Fruit fly (Drosophila melanogaster): ENCODE results near the gene CG13102.

Gene CG13102

DNA sequence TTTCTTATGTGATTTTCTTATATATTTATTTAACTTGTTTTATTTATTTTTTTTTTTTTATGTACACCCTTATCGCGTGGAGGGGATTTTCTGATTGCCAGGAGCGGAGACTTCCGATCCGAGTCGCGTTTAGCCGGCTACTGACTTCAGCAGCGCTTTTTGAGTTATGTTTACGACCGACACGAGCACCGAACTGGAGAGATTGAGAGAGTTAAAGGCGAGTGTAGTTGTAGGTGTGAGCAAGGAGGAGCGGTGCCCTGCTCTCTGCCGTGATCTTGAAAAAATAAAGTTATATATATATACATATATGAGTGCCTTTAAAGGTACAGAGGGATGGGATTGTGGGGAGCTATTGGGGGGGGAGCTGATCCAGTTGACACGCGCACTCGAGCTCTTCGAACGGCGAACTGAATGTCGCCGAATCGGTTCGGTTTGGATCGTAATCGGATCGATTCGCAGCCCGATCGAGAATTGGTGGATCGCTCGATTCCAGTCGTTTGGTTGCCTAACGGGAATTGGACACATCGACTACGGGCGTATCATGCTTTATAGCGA lies 22.9 kb upstream of the CG13102 start, which contains the start of gene rost:
Gene rost (minus strand): TSS at position 503 of the 555 bp plus-strand sequence.
- TF ChIP-seq Myc (optimal IDR thresholded peaks at IDR 0.05) (no peak), ttk (optimal IDR thresholded peaks at IDR 0.05) (no peak), insv (optimal IDR thresholded peaks at IDR 0.05) (no peak), h (optimal IDR thresholded peaks at IDR 0.05) (no peak), Sin3A (optimal IDR thresholded peaks at IDR 0.05) (no peak), psq (optimal IDR thresholded peaks at IDR 0.05) (no peak)

DNA sequence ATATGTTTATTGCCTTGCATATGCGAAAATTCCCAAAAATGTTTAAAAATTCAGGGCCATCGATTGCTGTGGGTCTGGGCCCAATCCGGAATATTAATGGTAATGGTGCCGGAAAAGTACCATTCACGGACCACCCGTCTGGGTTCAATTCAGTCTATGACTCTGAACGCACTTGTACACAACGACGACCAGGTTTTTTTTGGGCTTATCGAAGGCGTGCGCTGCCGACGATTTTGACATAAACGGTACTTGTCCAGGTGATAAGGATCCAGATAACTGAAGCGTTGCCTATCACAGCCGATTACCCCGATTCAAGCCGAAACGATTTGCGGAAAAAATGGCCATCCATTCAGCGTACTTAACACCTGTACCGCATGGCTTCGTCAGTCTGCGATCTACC lies 20.4 kb upstream of the CG13102 start, which contains the start of gene CG9555:
Gene CG9555 (plus strand): TSS at position 153 of the 400 bp plus-strand sequence.
- TF ChIP-seq ttk (optimal IDR thresholded peaks at IDR 0.05) (no peak), h (optimal IDR thresholded peaks at IDR 0.05) (no peak), psq (optimal IDR thresholded peaks at IDR 0.05) (no peak), Sin3A (optimal IDR thresholded peaks at IDR 0.05) (no peak), insv (optimal IDR thresholded peaks at IDR 0.05) (no peak), Myc (optimal IDR thresholded peaks at IDR 0.05) (no peak)

DNA sequence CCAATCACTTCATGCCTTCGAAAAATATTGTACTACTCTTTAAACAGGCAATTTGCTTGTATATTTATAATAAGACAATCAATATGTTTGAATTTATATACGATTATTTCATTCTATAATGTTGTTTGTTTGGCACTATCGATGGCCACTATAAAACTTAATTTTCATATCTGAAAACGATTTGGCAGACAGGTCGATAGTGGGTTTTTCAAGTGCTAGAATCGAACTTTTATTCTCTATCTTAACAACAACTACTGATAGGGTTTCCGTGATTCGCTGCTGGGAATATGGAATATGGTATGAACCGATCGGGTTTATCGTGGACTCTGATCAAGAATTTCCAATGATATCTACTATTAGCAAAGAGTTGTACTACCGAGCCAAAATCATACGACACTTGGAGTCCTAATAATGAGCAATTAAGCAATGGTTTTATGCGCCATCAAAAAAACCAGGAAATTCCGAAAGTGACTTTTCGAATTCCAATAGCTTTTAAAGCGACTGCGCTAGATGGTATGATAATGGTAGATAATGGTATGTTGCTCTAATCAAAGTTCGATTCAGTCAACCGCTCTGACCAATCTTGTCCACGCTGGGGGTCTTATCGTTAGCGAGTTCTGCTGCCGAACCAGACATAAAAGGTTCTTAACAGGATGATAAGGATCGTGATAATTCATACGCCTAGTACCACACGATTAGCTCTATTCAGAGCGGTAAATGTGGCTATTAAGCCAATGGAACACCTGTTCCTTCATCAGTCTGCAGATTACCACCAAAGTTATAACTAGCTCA lies 18.1 kb upstream of the CG13102 start, which contains the start of gene CG17906:
Gene CG17906 (plus strand): TSS at position 742 of the 792 bp plus-strand sequence.
- TF ChIP-seq psq (optimal IDR thresholded peaks at IDR 0.05), result no peak

DNA sequence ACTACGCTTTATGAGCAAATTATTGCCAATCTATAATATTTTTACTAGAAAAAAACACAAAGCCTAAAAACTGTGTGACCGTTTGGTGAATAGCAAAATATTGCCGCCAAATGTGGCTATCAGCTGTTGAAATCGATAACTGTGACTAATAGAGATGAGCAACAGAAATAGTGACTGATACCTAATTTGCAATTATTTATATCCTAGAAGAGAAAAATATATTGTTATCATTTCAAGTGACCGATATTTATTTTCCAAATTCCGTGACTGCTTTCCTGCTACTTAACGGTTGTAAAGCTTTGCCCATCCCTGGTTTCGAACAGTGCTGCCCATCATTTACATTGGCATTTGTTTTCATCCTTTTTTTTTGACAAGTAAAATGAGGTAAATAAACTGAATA lies 14.7 kb upstream of the CG13102 start, which contains the start of the genes alien and CG18661:
Gene alien (minus strand): TSS at position 95 of the 400 bp plus-strand sequence.
Gene CG18661 (plus strand): TSS at position 321 of the 400 bp plus-strand sequence.
- TF ChIP-seq psq (optimal IDR thresholded peaks at IDR 0.05), result no peak
- no peak for TF ChIP-seq h (optimal IDR thresholded peaks at IDR 0.05)
- no peak for TF ChIP-seq Myc (optimal IDR thresholded peaks at IDR 0.05)
- no peak for TF ChIP-seq ttk (optimal IDR thresholded peaks at IDR 0.05)
- TF ChIP-seq Sin3A (optimal IDR thresholded peaks at IDR 0.05), result no peak
- TF ChIP-seq insv (optimal IDR thresholded peaks at IDR 0.05), result no peak

DNA sequence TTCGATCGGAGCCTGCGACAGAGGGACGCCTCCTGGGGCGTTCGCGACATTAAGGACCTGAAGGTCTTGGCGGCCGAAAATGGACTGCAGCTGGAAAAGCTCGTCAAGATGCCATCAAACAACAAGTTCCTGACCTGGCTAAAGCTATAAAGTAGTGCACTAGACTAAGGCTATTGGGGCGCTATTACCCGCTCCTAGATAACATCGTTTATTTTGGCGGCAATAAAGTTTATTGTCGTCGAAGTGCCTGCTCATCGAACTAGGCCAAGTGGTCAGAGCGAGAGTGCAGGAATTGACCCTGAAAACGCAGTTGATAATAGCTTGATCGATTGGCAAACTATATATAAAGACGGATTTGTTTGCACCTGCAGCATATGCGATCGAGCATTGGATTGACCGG lies 13.8 kb upstream of the CG13102 start, which contains the start of gene Try29F:
Gene Try29F (plus strand): TSS at position 301 of the 400 bp plus-strand sequence.
- TF ChIP-seq h (optimal IDR thresholded peaks at IDR 0.05) (no peak), Myc (optimal IDR thresholded peaks at IDR 0.05) (no peak), ttk (optimal IDR thresholded peaks at IDR 0.05) (no peak), insv (optimal IDR thresholded peaks at IDR 0.05) (no peak), psq (optimal IDR thresholded peaks at IDR 0.05) (no peak), Sin3A (optimal IDR thresholded peaks at IDR 0.05) (no peak)

DNA sequence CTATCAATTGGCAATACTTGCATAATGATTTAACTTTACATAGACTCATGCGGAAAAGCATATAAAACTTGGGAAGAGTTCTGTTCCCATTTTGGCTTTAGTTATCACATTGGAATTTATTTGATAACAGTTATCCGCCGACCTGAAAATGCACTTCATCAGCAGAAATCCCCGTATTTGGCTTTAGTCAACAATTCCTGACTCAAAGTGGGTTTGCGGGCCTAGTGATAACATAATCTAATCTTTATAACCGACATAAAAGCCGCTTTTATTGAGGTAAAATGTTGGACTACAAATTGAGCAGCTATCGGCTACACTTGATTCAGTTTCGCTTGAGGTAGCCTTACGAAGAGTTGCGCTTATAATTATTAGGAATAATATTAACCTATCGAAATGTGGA lies 1.7 kb upstream of the CG13102 start, which contains the start of gene CG9568:
Gene CG9568 (plus strand): TSS at position 317 of the 400 bp plus-strand sequence.
- TF ChIP-seq psq (optimal IDR thresholded peaks at IDR 0.05) (no peak), ttk (optimal IDR thresholded peaks at IDR 0.05) (no peak), insv (optimal IDR thresholded peaks at IDR 0.05) (no peak), Sin3A (optimal IDR thresholded peaks at IDR 0.05) (no peak), h (optimal IDR thresholded peaks at IDR 0.05) (no peak), Myc (optimal IDR thresholded peaks at IDR 0.05) (no peak)

DNA sequence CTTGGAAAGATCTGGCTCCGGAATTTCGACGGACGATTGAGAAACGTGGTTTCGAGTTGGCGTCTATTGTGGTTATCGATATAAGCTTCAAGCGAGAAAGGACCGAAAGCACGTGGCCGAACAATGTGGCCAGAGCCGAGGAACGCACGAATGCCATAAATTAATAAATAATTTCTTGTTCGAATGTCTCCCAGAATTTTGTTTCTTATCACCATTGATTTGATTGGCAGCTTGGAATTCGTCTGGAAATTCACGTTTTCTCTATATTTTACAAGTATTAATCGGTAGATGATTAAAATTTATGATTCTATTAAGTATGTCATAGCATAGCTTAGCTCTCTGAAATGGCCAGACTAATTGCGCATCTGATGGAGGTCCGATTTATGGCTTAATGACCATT lies 2.0 kb downstream of the CG13102 start, which contains the start of gene Rcd-1r:
Gene Rcd-1r (minus strand): TSS at position 101 of the 400 bp plus-strand sequence.
- no peak for TF ChIP-seq h (optimal IDR thresholded peaks at IDR 0.05)
- no peak for TF ChIP-seq ttk (optimal IDR thresholded peaks at IDR 0.05)
- TF ChIP-seq Myc (optimal IDR thresholded peaks at IDR 0.05), result no peak
- TF ChIP-seq insv (optimal IDR thresholded peaks at IDR 0.05), result no peak
- no peak for TF ChIP-seq Sin3A (optimal IDR thresholded peaks at IDR 0.05)
- no peak for TF ChIP-seq psq (optimal IDR thresholded peaks at IDR 0.05)

DNA sequence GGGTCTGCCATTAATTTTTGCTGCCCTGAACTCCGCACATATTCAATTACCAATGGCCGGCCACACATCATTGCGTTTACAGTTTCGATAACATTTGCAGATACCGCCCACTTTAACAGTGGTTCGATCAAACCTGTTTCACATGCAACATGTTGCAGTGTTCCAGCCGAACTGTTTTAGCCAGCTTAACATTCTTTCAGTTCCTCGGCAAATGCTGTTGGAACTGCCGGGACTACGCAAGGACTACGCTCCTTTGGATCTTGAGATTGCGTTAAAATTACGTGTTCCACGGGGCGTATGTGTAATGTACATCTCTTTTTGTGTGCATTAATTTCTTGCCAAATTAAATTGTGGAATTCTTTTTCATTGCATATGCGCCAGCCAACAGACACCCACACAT lies 7.5 kb downstream of the CG13102 start:
- no peak for TF ChIP-seq ttk (optimal IDR thresholded peaks at IDR 0.05)
- no peak for TF ChIP-seq h (optimal IDR thresholded peaks at IDR 0.05)
- no peak for TF ChIP-seq Myc (optimal IDR thresholded peaks at IDR 0.05)
- no peak for TF ChIP-seq insv (optimal IDR thresholded peaks at IDR 0.05)
- TF ChIP-seq psq (optimal IDR thresholded peaks at IDR 0.05), result no peak
- no peak for TF ChIP-seq Sin3A (optimal IDR thresholded peaks at IDR 0.05)

DNA sequence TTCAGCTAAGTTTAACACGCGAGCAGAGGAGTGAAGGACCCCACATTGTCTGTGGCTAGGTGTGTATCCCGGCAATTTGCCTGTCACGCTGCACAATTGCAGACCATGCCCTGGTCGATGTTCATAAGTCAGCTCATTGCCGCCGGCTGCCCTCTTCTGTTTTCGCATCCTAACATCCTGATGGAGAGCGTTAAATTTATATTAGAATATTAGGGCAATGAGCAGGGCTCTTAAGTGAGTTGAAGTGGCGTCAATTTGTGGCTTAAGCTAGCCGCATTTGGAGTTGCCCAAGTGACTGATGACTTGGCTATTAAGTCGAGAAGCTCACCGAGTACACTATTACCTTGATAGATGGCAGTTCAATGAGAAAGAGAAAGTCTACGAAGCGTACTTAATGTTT lies 14.2 kb downstream of the CG13102 start:
- no peak for TF ChIP-seq Myc (optimal IDR thresholded peaks at IDR 0.05)
- TF ChIP-seq h (optimal IDR thresholded peaks at IDR 0.05), result no peak
- TF ChIP-seq insv (optimal IDR thresholded peaks at IDR 0.05), result no peak
- no peak for TF ChIP-seq Sin3A (optimal IDR thresholded peaks at IDR 0.05)
- TF ChIP-seq ttk (optimal IDR thresholded peaks at IDR 0.05), result no peak
- no peak for TF ChIP-seq psq (optimal IDR thresholded peaks at IDR 0.05)

DNA sequence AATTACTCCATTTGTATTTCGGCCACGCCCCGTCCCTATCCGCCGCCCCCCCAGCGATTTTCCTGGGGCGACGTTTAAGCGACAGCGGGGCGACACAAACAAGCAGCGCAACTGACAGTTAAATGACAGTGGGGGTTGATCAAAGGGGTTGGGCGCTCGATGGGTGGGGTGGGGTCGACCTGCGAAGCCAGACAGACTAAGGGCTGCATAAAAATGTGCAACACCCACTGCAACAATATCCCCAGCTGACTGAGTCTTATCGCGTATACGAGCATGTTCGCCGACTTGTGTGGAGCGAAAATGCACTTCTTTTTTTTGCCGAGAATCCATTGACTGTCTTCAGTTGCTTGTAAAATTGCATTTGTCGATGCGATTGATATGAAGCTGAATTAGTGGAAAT lies 19.7 kb downstream of the CG13102 start, which contains the start of gene CG9582:
Gene CG9582 (minus strand): TSS at position 101 of the 400 bp plus-strand sequence.
- TF ChIP-seq Myc (optimal IDR thresholded peaks at IDR 0.05), result no peak
- TF ChIP-seq psq (optimal IDR thresholded peaks at IDR 0.05), result no peak
- no peak for TF ChIP-seq h (optimal IDR thresholded peaks at IDR 0.05)
- no peak for TF ChIP-seq ttk (optimal IDR thresholded peaks at IDR 0.05)
- TF ChIP-seq insv (optimal IDR thresholded peaks at IDR 0.05), result no peak
